Fruit fly (Drosophila melanogaster): ENCODE data around the gene Dhc93AB.

Gene Dhc93AB

dm6 chr3R:21045742-21046141 is 3.4 kb upstream of the Dhc93AB start, which contains the start of gene CG31189:
Gene CG31189, minus strand, starts transcription at chr3R:21045842.
- TF ChIP-seq CG8301 (tag; optimal IDR thresholded peaks at IDR 0.05) (no peak), Pif1B (GFP tag; optimal IDR thresholded peaks at IDR 0.05) (no peak), CG34367 (tag; optimal IDR thresholded peaks at IDR 0.05) (no peak), CG12605 (GFP tag; IDR thresholded peaks at IDR 0.05) (no peak), Snoo (tag; optimal IDR thresholded peaks at IDR 0.05) (no peak), CG14655 (GFP tag; optimal IDR thresholded peaks at IDR 0.05) (no peak), CG15710 (tag; optimal IDR thresholded peaks at IDR 0.05) (no peak), CG17806 (tag; optimal IDR thresholded peaks at IDR 0.05) (no peak), Pif1A (GFP tag; optimal IDR thresholded peaks at IDR 0.05) (no peak), EcR (GFP tag; optimal IDR thresholded peaks at IDR 0.05) (no peak), CG32121 (GFP tag; IDR thresholded peaks at IDR 0.05) (no peak), CG13204 (GFP tag; optimal IDR thresholded peaks at IDR 0.05) (no peak), fd96Ca (GFP tag; IDR thresholded peaks at IDR 0.05) (no peak), CG10348 (GFP tag; IDR thresholded peaks at IDR 0.05) (no peak), CG8159 (tag; optimal IDR thresholded peaks at IDR 0.05) (no peak), gl (tag; optimal IDR thresholded peaks at IDR 0.05) (no peak), rn (GFP tag; IDR thresholded peaks at IDR 0.05) (no peak), Ets98B (GFP tag; IDR thresholded peaks at IDR 0.05) (no peak)

dm6 chr3R:21043549-21044118 is 1.3 kb upstream of the Dhc93AB start, which contains the start of gene CG12278:
Gene CG12278, plus strand, starts transcription at chr3R:21044068.
- no peak for TF ChIP-seq CG13204 (GFP tag; optimal IDR thresholded peaks at IDR 0.05)
- no peak for TF ChIP-seq CG17806 (tag; optimal IDR thresholded peaks at IDR 0.05)
- TF ChIP-seq CG8159 (tag; optimal IDR thresholded peaks at IDR 0.05): no peak
- peak; percentile 100 for TF ChIP-seq CG12605 (GFP tag; IDR thresholded peaks at IDR 0.05)
- no peak for TF ChIP-seq CG34367 (tag; optimal IDR thresholded peaks at IDR 0.05)

dm6 chr3R:21025508-21025907 is 16.8 kb downstream of the Dhc93AB start:
- TF ChIP-seq CG32121 (GFP tag; IDR thresholded peaks at IDR 0.05) (no peak), rn (GFP tag; IDR thresholded peaks at IDR 0.05) (no peak), CG15710 (tag; optimal IDR thresholded peaks at IDR 0.05) (no peak), CG34367 (tag; optimal IDR thresholded peaks at IDR 0.05) (no peak), gl (tag; optimal IDR thresholded peaks at IDR 0.05) (no peak), D1 (tag; optimal IDR thresholded peaks at IDR 0.05) (no peak), CG17806 (tag; optimal IDR thresholded peaks at IDR 0.05) (no peak), Pif1B (GFP tag; optimal IDR thresholded peaks at IDR 0.05) (no peak), Snoo (tag; optimal IDR thresholded peaks at IDR 0.05) (no peak), CG4496 (GFP tag; IDR thresholded peaks at IDR 0.05) (no peak), Ets98B (GFP tag; IDR thresholded peaks at IDR 0.05) (no peak), CG8301 (tag; optimal IDR thresholded peaks at IDR 0.05) (no peak)

- peak; percentile 24; the same call in 1 of the 2 replicates for TF ChIP-seq CG32121 (GFP tag; IDR thresholded peaks at IDR 0.05)
- peak; percentile 59 for TF ChIP-seq Pif1B (GFP tag; optimal IDR thresholded peaks at IDR 0.05)
- peak; percentile 49 for TF ChIP-seq Pif1A (GFP tag; optimal IDR thresholded peaks at IDR 0.05)
- TF ChIP-seq CG8301 (tag; optimal IDR thresholded peaks at IDR 0.05): no peak
- TF ChIP-seq CG4496 (GFP tag; IDR thresholded peaks at IDR 0.05): peak; percentile 73; the same call in 2 of the 3 replicates
- TF ChIP-seq rn (GFP tag; IDR thresholded peaks at IDR 0.05): no peak
- TF ChIP-seq D1 (tag; optimal IDR thresholded peaks at IDR 0.05): no peak
- TF ChIP-seq Ets98B (GFP tag; IDR thresholded peaks at IDR 0.05): peak; percentile 23; the same call in 1 of the 2 replicates
- no peak for TF ChIP-seq CG13204 (GFP tag; optimal IDR thresholded peaks at IDR 0.05)
- peak; percentile 31 for TF ChIP-seq CG14655 (GFP tag; optimal IDR thresholded peaks at IDR 0.05)
- peak; percentile 23 for TF ChIP-seq CG8159 (tag; optimal IDR thresholded peaks at IDR 0.05)
- TF ChIP-seq CG12605 (GFP tag; IDR thresholded peaks at IDR 0.05): peak; percentile 74
- TF ChIP-seq EcR (GFP tag; optimal IDR thresholded peaks at IDR 0.05): no peak
- TF ChIP-seq CG10348 (GFP tag; IDR thresholded peaks at IDR 0.05): no peak
- no peak for TF ChIP-seq Snoo (tag; optimal IDR thresholded peaks at IDR 0.05)
- peak; percentile 29 for TF ChIP-seq CG15710 (tag; optimal IDR thresholded peaks at IDR 0.05)
- peak; percentile 62; the same call in 1 of the 3 replicates for TF ChIP-seq fd96Ca (GFP tag; IDR thresholded peaks at IDR 0.05)
- TF ChIP-seq CG9948 (tag; optimal IDR thresholded peaks at IDR 0.05): no peak
- no peak for TF ChIP-seq gl (tag; optimal IDR thresholded peaks at IDR 0.05)
- TF ChIP-seq CG17806 (tag; optimal IDR thresholded peaks at IDR 0.05): no peak
- no peak for TF ChIP-seq CG34367 (tag; optimal IDR thresholded peaks at IDR 0.05)
Measured at dm6 chr3R:21023902-21024541, 18.3 kb downstream of the Dhc93AB start, which contains the start of gene peg. Gene peg, minus strand, starts transcription at chr3R:21024163.

dm6 chr3R:21022769-21023517 is 19.4 kb downstream of the Dhc93AB start:
- TF ChIP-seq CG4496 (GFP tag; IDR thresholded peaks at IDR 0.05): no peak
- no peak for TF ChIP-seq Pif1A (GFP tag; optimal IDR thresholded peaks at IDR 0.05)
- no peak for TF ChIP-seq CG12605 (GFP tag; IDR thresholded peaks at IDR 0.05)
- TF ChIP-seq CG32121 (GFP tag; IDR thresholded peaks at IDR 0.05): no peak
- TF ChIP-seq rn (GFP tag; IDR thresholded peaks at IDR 0.05): no peak
- no peak for TF ChIP-seq CG8159 (tag; optimal IDR thresholded peaks at IDR 0.05)
- no peak for TF ChIP-seq Snoo (tag; optimal IDR thresholded peaks at IDR 0.05)

Measured in whole organism, pupa.